Worm (Caenorhabditis elegans) whole organism, L1 larva: Measurements from ENCODE around the gene C17H12.2.

Experiments
- efl-1 ChIP-seq, 4 experiments: fragments of 150-350 bp; optimal IDR thresholded peaks in 3 of 4; peaks in 1 of 4; 1 replicate in 1 of 4; 2 replicates in 3 of 4; lab custom pipeline; 2014; ENCODE audit warnings: missing biosample characterization in 2 of 4, missing genetic modification characterization in 2 of 4, missing genetic modification reagents in 2 of 4
- egl-27 ChIP-seq, 2 experiments: fragments of 150-350 bp in 1 of 2; sonication (generic microtip); optimal IDR thresholded peaks; 3 replicates each; lab custom pipeline; 2017 to 2018; ENCODE audit warnings: missing biosample characterization in 2 of 2, missing genetic modification characterization in 2 of 2, missing genetic modification reagents in 2 of 2

- no peak for TF ChIP-seq egl-27 (tag; optimal IDR thresholded peaks at IDR 0.05; lab: Kevin White, UChicago)
- no peak for TF ChIP-seq efl-1 (optimal IDR thresholded peaks at IDR 0.05; lab: Kevin White, UChicago)
- TF ChIP-seq efl-1 (GFP tag; optimal IDR thresholded peaks at IDR 0.05 in 1 of 2; lab: Kevin White, UChicago), result no peak
Measured at ce11 chrIV:6792380-6793309, 2.4 kb upstream of the C17H12.2 start.
